Worm (Caenorhabditis elegans) whole organism, L4/young adult: ENCODE data around the gene K09H11.11.
"Not testable (repeated sequence)": the region's sequence is repeated elsewhere in the genome, so short reads cannot be mapped to it uniquely, and the experiment has no call there.

ENCODE experiments used
- W03F9.2 ChIP-seq: fragments of 150-350 bp; optimal IDR thresholded peaks from 2 replicates; lab custom pipeline; 2014; ENCODE audit warnings: missing biosample characterization, missing genetic modification characterization
- dao-5 ChIP-seq: sonication (generic microtip); optimal IDR thresholded peaks from 2 replicates; lab custom pipeline; 2016; ENCODE audit warnings: missing genotype, missing genetic modification characterization, moderate library complexity, missing compliant biosample characterization
- him-1 ChIP-seq: sonication (generic microtip); optimal IDR thresholded peaks from 2 replicates; lab custom pipeline; 2016; ENCODE audit warnings: missing genotype, missing genetic modification reagents, missing genetic modification characterization, missing compliant biosample characterization

Gene K09H11.11

DNA sequence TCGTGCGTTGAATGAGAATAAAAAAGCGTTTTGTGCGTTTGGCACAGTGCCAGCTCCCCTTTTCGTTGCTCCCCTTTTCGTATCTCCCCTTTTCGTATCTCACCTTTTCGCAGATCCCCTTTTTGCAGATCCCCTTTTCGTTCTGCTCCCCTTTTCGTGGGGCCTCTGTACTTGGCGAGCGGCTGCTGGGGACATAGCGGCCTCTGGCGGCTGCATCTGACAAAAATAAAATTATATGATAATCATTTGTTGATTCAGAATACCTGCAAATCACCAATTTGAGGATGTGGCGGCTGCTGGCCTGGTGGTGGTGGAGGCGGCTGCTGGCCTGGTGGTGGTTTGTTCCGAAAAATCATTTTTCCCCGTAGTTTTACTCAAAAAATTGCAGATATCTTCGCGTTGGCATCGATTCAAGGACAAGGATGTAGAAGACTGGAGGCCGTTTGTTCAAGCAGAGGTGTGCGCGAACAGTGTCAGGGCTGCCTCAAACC lies at the start of gene K09H11.11:
Gene K09H11.11 (minus strand): TSS at position 51 of the 491 bp plus-strand sequence.
- TF ChIP-seq dao-5 (tag; lab: Kevin White, UChicago); W03F9.2 (tag; lab: Kevin White, UChicago); him-1: not testable (repeated sequence)

DNA sequence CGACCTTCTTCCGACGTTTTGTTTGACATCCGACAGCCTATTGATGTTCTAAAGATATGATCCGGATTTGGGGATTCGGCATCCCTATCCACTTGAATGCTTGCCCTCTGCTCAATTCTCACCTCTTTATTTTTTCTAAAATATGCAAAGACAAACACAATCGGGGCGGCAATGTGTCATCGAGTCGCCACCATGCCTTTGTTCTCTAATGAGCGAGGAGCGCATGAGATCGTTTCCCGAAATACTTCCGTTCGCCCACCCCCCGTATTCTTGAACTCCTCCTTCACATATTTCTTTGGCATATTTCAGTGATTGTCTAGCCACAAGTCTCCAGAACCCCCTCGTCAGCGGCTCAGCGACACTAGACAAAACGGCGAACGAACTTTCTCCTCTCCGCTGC lies 44.3 kb upstream of the K09H11.11 start, which contains the start of gene cyn-17:
Gene cyn-17 (plus strand): TSS at position 301 of the 400 bp plus-strand sequence.
- TF ChIP-seq W03F9.2 (tag; lab: Kevin White, UChicago) = no peak

DNA sequence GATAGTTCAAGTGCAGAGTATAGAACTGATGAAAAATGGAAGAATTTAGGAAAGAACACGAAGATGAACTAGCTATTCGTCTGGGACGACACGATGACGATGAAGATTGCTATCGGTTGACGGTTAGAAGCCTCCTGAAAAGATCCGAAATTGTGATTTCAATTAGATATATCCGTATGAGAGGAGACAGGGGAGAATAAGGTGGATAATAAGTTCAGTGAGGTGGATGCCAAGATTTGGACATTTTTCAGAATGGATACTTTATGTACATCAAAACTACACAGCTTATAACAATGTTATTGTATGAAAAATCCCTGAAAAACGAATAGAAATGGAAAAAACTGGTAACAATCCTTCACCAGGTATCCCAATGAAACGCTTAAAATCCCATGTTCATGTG lies 43.1 kb upstream of the K09H11.11 start, which contains the start of gene nstp-3:
Gene nstp-3 (minus strand): TSS at position 101 of the 400 bp plus-strand sequence.
- TF ChIP-seq W03F9.2 (tag; lab: Kevin White, UChicago) = no peak
- no peak for TF ChIP-seq him-1
- TF ChIP-seq dao-5 (tag; lab: Kevin White, UChicago) = no peak

ce11 chrV:5792031-5792430 lies 37.0 kb upstream of the K09H11.11 start, which contains the start of gene ZC250.2:
TSS of gene ZC250.2 (plus strand) at chrV:5792331.
- TF ChIP-seq W03F9.2 (tag; lab: Kevin White, UChicago) (no peak), dao-5 (tag; lab: Kevin White, UChicago) (no peak)

DNA sequence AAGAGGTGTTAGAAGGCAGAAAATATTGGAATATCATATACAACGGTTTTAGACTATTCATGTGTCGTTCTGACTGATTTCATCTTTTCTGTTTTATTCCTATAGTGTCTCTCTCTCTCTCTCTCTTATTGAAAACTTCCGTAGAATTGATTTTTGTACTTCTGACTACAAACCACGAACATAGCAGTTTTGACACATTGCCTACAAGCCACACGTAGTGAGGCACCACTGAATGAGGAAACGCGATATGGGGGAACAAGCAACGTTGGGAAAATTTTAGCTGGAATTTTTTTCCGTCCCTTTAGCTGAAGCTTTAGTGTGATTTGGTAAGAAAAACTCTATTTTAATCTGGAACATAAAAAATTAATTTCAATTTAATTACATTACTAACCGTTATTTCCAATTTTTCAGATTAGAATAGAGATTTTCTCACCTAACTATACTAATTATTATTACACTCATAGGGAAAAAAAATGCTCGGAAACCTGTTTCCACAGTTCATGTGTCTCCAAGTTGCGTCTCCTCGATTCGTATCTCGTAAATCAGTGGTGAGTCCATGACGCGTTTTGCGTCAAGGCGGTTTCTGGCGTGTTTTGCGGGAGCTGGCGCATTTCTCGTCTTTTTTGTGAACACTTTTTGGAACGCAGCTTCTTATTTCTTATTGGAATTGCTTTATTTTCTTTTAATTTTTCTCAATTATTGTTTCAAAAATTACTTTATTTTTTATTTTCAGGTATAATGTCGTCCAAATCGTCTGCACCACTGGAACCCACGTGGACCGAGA lies 35.6 kb upstream of the K09H11.11 start, which contains the start of the genes nhr-142 and F44E7.9:
Gene nhr-142 (minus strand): TSS at position 57 of the 784 bp plus-strand sequence.
Gene F44E7.9 (plus strand): TSS at position 734 of the 784 bp plus-strand sequence.
- TF ChIP-seq W03F9.2 (tag; lab: Kevin White, UChicago) (peak; percentile 90), dao-5 (tag; lab: Kevin White, UChicago) (no peak), him-1 (peak; percentile 69)

- TF ChIP-seq W03F9.2 (tag; lab: Kevin White, UChicago) (no peak), dao-5 (tag; lab: Kevin White, UChicago) (no peak), him-1 (no peak)
These were observed 33.6 kb upstream of the K09H11.11 start for ce11 chrV:5788650-5789049.

DNA sequence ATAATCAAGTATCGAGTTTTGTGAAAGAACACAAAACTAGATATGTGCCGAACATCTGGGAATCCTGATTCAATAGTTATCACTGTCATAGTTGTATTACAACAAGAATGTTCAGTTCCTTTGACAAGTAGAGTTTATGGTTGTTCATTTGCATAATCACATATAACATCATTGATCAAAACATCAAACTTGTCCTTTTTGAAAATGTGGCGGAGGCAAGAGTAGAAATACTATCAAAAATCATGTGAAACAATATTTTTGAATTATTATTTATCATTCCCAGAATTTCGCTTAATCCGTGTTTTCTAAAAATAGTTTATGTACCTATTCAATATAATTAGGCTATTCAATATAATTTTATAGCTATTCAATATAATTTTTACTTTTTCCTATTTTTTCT lies 30.3 kb upstream of the K09H11.11 start, which contains the start of gene F44E7.7:
Gene F44E7.7 (minus strand): TSS at position 101 of the 400 bp plus-strand sequence.
- TF ChIP-seq him-1 = no peak

ce11 chrV:5782687-5783086 lies 27.6 kb upstream of the K09H11.11 start, which contains the start of gene fbxa-183:
TSS of gene fbxa-183 (minus strand) at chrV:5782787.
- TF ChIP-seq him-1 = no peak
- no peak for TF ChIP-seq W03F9.2 (tag; lab: Kevin White, UChicago)
- TF ChIP-seq dao-5 (tag; lab: Kevin White, UChicago) = no peak

DNA sequence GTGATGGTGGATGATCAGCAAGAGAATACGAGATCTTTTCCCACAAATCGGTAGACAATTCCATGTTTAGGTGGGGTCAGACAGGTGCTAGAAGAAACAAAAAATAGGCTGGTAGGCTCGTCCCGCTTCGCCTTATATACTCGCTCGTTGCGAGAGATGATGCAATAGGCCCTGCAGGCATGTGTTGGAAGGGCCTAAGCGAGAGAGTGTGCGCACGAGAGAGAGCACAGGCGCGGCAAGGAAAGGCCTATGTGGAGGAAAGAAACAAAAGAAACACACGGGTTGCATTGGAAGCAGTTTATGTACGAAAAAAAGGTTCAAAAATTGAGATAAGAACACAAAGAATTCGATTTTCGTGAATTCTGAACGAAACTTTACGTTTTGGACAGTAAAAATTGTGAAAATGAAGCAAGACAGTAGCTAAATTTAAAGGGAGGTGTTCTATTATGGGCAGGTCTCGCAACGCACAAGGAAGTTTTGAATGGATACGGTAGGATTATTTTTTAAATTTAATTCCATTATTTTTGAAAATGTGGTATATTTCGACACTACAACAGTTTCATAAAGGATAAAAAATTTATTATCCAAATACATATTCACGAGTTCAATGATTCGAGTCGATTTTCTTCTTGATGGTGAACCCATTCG lies 25.8 kb upstream of the K09H11.11 start, which contains the start of gene F44E7.5:
Gene F44E7.5 (minus strand): TSS at position 210 of the 648 bp plus-strand sequence.
- TF ChIP-seq W03F9.2 (tag; lab: Kevin White, UChicago) = peak; percentile 50
- no peak for TF ChIP-seq him-1
- no peak for TF ChIP-seq dao-5 (tag; lab: Kevin White, UChicago)

DNA sequence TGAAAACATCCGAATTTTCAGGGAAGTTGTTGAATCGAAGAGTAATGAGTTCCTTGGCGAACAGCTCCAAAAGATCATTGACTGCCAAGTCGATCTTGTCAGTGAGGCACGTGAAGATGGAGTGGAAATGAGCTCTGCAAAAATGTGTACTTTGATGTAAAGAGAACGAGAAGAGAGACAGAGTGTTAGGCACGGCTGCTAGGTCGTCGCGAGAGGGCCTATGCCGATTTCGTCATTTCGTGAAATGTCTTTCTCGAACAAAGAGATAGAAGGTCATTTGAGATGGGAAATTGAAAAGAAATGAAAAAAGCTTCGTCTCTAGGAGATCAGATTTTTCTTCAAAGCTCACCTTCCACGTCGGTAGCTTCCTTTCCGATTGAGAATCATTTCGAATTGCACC lies 24.9 kb upstream of the K09H11.11 start:
- TF ChIP-seq W03F9.2 (tag; lab: Kevin White, UChicago) (no peak), him-1 (no peak), dao-5 (tag; lab: Kevin White, UChicago) (no peak)

ce11 chrV:5776941-5777340 lies 21.9 kb upstream of the K09H11.11 start, which contains the start of gene F44E7.4:
TSS of gene F44E7.4 (minus strand) at chrV:5776953.
- TF ChIP-seq W03F9.2 (tag; lab: Kevin White, UChicago); dao-5 (tag; lab: Kevin White, UChicago); him-1: not testable (repeated sequence)

ce11 chrV:5774137-5774536 lies 19.1 kb upstream of the K09H11.11 start:
- TF ChIP-seq dao-5 (tag; lab: Kevin White, UChicago) (no peak), him-1 (no peak), W03F9.2 (tag; lab: Kevin White, UChicago) (no peak)

DNA sequence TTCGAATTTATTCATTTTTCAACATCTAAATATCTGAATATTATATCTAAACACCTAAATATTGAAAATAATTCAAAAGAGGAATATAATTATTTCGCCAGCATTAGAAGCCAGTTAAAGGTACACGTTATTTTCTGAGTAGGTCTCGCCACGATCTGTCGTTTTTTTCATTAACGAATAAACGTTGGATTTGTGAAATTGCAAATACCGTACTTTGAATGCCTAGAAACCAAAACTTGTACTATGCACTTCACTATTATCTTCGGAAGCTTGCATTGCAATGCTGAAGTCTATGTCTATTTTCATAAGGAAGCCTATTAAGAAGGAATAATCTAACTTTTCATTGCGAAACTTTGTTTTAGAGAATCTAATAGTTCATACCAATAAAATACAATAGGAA lies 17.4 kb upstream of the K09H11.11 start:
- TF ChIP-seq W03F9.2 (tag; lab: Kevin White, UChicago) = no peak
- TF ChIP-seq dao-5 (tag; lab: Kevin White, UChicago) = no peak
- TF ChIP-seq him-1 = no peak
